Worm (Caenorhabditis elegans): ENCODE data around the gene fbxa-89.

DNA sequence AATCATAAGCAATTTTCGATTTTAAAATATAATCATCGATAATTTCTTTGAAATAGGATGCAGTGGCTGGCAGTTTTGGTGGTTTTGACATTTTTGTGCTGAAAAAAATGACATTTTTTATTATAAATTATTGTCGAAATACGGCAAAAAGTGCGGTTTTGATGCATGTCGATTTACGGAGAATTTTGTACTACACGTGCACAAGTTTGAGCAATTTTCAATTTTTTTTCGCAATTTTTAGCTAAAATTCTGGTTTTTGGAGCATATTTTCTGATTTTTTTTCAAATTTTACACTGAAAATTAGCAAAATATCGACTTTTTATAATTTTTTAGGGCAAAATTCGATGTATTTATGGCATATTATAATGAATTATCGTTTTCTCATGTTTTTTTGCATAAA lies 20.4 kb upstream of the fbxa-89 start, which contains the start of gene Y75B8A.13:
- TF ChIP-seq efl-1 (optimal IDR thresholded peaks at IDR 0.05) (no peak), efl-1 (GFP tag; optimal IDR thresholded peaks at IDR 0.05 in 1 of 2) (no peak), elt-3 (tag; optimal IDR thresholded peaks at IDR 0.05) (no peak), ces-1 (GFP tag; optimal IDR thresholded peaks at IDR 0.05) (no peak), nhr-11 (tag; optimal IDR thresholded peaks at IDR 0.05) (no peak), ztf-11 (tag; optimal IDR thresholded peaks at IDR 0.05) (no peak), ceh-88 (GFP tag; IDR thresholded peaks at IDR 0.05) (no peak), unc-130 (tag; optimal IDR thresholded peaks at IDR 0.05) (no peak)

Measured in whole organism, L1 larva.